Worm (Caenorhabditis elegans) whole organism, young adult: Measurements from ENCODE around the gene saeg-1.
"Not testable (repeated sequence)": the region's sequence is repeated elsewhere in the genome, so short reads cannot be mapped to it uniquely, and the experiment has no call there.

Source experiments
- F10E7.11 ChIP-seq: sonication (generic microtip); optimal IDR thresholded peaks from 2 replicates; lab custom pipeline; 2017; ENCODE audit warnings: mild to moderate bottlenecking, missing genetic modification characterization, moderate library complexity, missing compliant biosample characterization
- F23B12.7 ChIP-seq: sonication (generic microtip); optimal IDR thresholded peaks from 2 replicates; lab custom pipeline; 2017; ENCODE audit warnings: missing genetic modification characterization, mild to moderate bottlenecking, missing compliant biosample characterization, antibody characterized with exemption, moderate library complexity; ENCODE audit not compliant: insufficient read depth
- F33H1.4 ChIP-seq: fragments of 200-800 bp; sonication (Bioruptor generic); IDR thresholded peaks from 2 replicates; pipeline ENCODE4 v1.3.6; 2022; ENCODE audit warnings: missing genetic modification reagents, missing genetic modification characterization, missing compliant biosample characterization
- F37B4.10 ChIP-seq: fragments of 200-800 bp; sonication (Bioruptor generic); IDR thresholded peaks from 2 replicates; pipeline ENCODE4 v1.3.6; 2022; ENCODE audit warnings: missing genetic modification characterization, missing compliant biosample characterization
- F52B5.7 ChIP-seq: sonication (generic microtip); optimal IDR thresholded peaks from 2 replicates; lab custom pipeline; 2016; ENCODE audit warnings: mild to moderate bottlenecking, missing genetic modification characterization, missing compliant biosample characterization
- F57A8.1 ChIP-seq: fragments of 200-800 bp; sonication (Bioruptor generic); optimal IDR thresholded peaks from 2 replicates; lab custom pipeline; 2018; ENCODE audit warnings: mild to moderate bottlenecking, missing genetic modification characterization, moderate library complexity, missing compliant biosample characterization
- K12H6.12 ChIP-seq: fragments of 200-800 bp; sonication (Bioruptor generic); optimal IDR thresholded peaks from 2 replicates; lab custom pipeline; 2018; ENCODE audit warnings: mild to moderate bottlenecking, missing genetic modification characterization, missing compliant biosample characterization
- T26A5.8 ChIP-seq: sonication (generic microtip); optimal IDR thresholded peaks from 2 replicates; lab custom pipeline; 2016; ENCODE audit warnings: missing genetic modification characterization, missing compliant biosample characterization
- Y53G8AR.9 ChIP-seq: fragments of 200-800 bp; sonication (Bioruptor generic); conservative IDR thresholded peaks from 2 replicates; pipeline ENCODE4 v1.3.6; 2022; ENCODE audit warnings: missing genetic modification reagents, missing genetic modification characterization, missing compliant biosample characterization
- Y56A3A.18 ChIP-seq: fragments of 200-800 bp; sonication (Bioruptor generic); IDR thresholded peaks from 2 replicates; pipeline ENCODE4 v1.3.6; 2022; ENCODE audit warnings: missing genetic modification reagents, missing genetic modification characterization, missing compliant biosample characterization
- Y67H2A.10 ChIP-seq: fragments of 200-800 bp; sonication (Bioruptor generic); conservative IDR thresholded peaks from 2 replicates; pipeline ENCODE4 v1.3.6; 2022; ENCODE audit warnings: missing genetic modification reagents, missing genetic modification characterization, missing compliant biosample characterization
- Y95B8A.8 ChIP-seq: fragments of 200-800 bp; sonication (Bioruptor generic); IDR thresholded peaks from 2 replicates; pipeline ENCODE4 v1.3.6; 2022; ENCODE audit warnings: missing genetic modification reagents, missing genetic modification characterization, missing compliant biosample characterization
- attf-5 ChIP-seq: fragments of 200-800 bp; sonication (Bioruptor generic); optimal IDR thresholded peaks from 2 replicates; lab custom pipeline; 2018; ENCODE audit warnings: mild to moderate bottlenecking, missing genetic modification characterization, missing compliant biosample characterization
- bed-2 ChIP-seq: fragments of 200-800 bp; sonication (Bioruptor generic); IDR thresholded peaks from 2 replicates; pipeline ENCODE4 v1.3.6; 2022; ENCODE audit warnings: missing genetic modification reagents, missing genetic modification characterization, missing compliant biosample characterization
- cebp-1 ChIP-seq, 2 experiments: fragments of 200-800 bp in 1 of 2; sonication (Bioruptor generic) in 1 of 2; sonication (generic microtip) in 1 of 2; IDR thresholded peaks in 1 of 2; optimal IDR thresholded peaks in 1 of 2; 2 replicates each; pipeline versions ENCODE4 v1.3.6 to Lab custom; 2017 to 2022; ENCODE audit warnings: missing compliant biosample characterization in 2 of 2, missing genetic modification characterization in 2 of 2, mild to moderate bottlenecking in 1 of 2, missing genetic modification reagents in 1 of 2, moderate library complexity in 1 of 2
- cebp-2 ChIP-seq: fragments of 200-800 bp; sonication (Bioruptor generic); IDR thresholded peaks from 2 replicates; pipeline ENCODE4 v1.3.6; 2022; ENCODE audit warnings: missing genetic modification characterization, missing compliant biosample characterization
- ceh-27 ChIP-seq: fragments of 200-800 bp; sonication (Bioruptor generic); optimal IDR thresholded peaks from 2 replicates; lab custom pipeline; 2018; ENCODE audit warnings: mild to moderate bottlenecking, missing genetic modification characterization, moderate library complexity, missing compliant biosample characterization
- ceh-58 ChIP-seq: fragments of 200-800 bp; sonication (Bioruptor generic); IDR thresholded peaks from 2 replicates; pipeline ENCODE4 v1.3.6; 2022; ENCODE audit warnings: missing genetic modification characterization, missing compliant biosample characterization
- ceh-91 ChIP-seq: fragments of 200-800 bp; sonication (Bioruptor generic); IDR thresholded peaks from 2 replicates; pipeline ENCODE4 v1.3.6; 2022; ENCODE audit warnings: missing genetic modification reagents, missing genetic modification characterization, missing compliant biosample characterization
- dox-1 ChIP-seq: fragments of 200-800 bp; sonication (Bioruptor generic); IDR thresholded peaks from 2 replicates; pipeline ENCODE4 v1.3.6; 2022; ENCODE audit warnings: missing genetic modification reagents, missing genetic modification characterization, missing compliant biosample characterization
- egl-18 ChIP-seq: fragments of 200-800 bp; sonication (Bioruptor generic); IDR thresholded peaks from 2 replicates; pipeline ENCODE4 v1.3.6; 2022; ENCODE audit warnings: missing genetic modification reagents, missing genetic modification characterization, missing compliant biosample characterization
- lin-26 ChIP-seq: fragments of 200-800 bp; sonication (Bioruptor generic); IDR thresholded peaks from 2 replicates; pipeline ENCODE4 v1.3.6; 2022; ENCODE audit warnings: missing genetic modification reagents, missing genetic modification characterization, missing compliant biosample characterization
- lsy-27 ChIP-seq: sonication (generic microtip); optimal IDR thresholded peaks from 2 replicates; lab custom pipeline; 2017; ENCODE audit warnings: missing genetic modification characterization, mild to moderate bottlenecking, missing compliant biosample characterization, antibody characterized with exemption, missing genotype, borderline replicate concordance; ENCODE audit not compliant: insufficient read depth
- madf-6 ChIP-seq: fragments of 200-800 bp; sonication (Bioruptor generic); IDR thresholded peaks from 2 replicates; pipeline ENCODE4 v1.3.6; 2022; ENCODE audit warnings: missing genetic modification reagents, missing genetic modification characterization, missing compliant biosample characterization
- madf-8 ChIP-seq: fragments of 200-800 bp; sonication (Bioruptor generic); conservative IDR thresholded peaks from 2 replicates; pipeline ENCODE4 v1.3.6; 2022; ENCODE audit warnings: missing genetic modification reagents, missing genetic modification characterization, missing compliant biosample characterization
- mcd-1 ChIP-seq: fragments of 200-800 bp; sonication (Bioruptor generic); IDR thresholded peaks from 2 replicates; pipeline ENCODE4 v1.3.6; 2022; ENCODE audit warnings: missing genetic modification reagents, missing genetic modification characterization, missing compliant biosample characterization
- mes-4 ChIP-seq: sonication (generic microtip); optimal IDR thresholded peaks from 2 replicates; lab custom pipeline; 2016; ENCODE audit warnings: missing genotype, missing genetic modification characterization, missing compliant biosample characterization
- nfya-2 ChIP-seq: fragments of 200-800 bp; sonication (Bioruptor generic); IDR thresholded peaks from 2 replicates; pipeline ENCODE4 v1.3.6; 2022; ENCODE audit warnings: missing genetic modification reagents, missing genetic modification characterization, missing compliant biosample characterization
- nhr-120 ChIP-seq: fragments of 200-800 bp; sonication (Bioruptor generic); IDR thresholded peaks from 2 replicates; pipeline ENCODE4 v1.3.6; 2022; ENCODE audit warnings: missing genetic modification characterization, missing compliant biosample characterization
- nhr-80 ChIP-seq: sonication (generic microtip); optimal IDR thresholded peaks from 2 replicates; lab custom pipeline; 2016; ENCODE audit warnings: missing genetic modification characterization, missing compliant biosample characterization
- pbrm-1 ChIP-seq: fragments of 200-800 bp; sonication (Bioruptor generic); IDR thresholded peaks from 2 replicates; pipeline ENCODE4 v1.3.6; 2022; ENCODE audit warnings: missing genetic modification reagents, missing genetic modification characterization, missing compliant biosample characterization
- sea-2 ChIP-seq: fragments of 200-800 bp; sonication (Bioruptor generic); IDR thresholded peaks from 2 replicates; pipeline ENCODE4 v1.3.6; 2022; ENCODE audit warnings: missing genetic modification characterization, missing compliant biosample characterization
- zfh-2 ChIP-seq: fragments of 200-800 bp; sonication (Bioruptor generic); conservative IDR thresholded peaks from 2 replicates; pipeline ENCODE4 v1.3.6; 2022; ENCODE audit warnings: missing genetic modification reagents, missing genetic modification characterization, missing compliant biosample characterization
- ztf-25 ChIP-seq: fragments of 200-800 bp; sonication (Bioruptor generic); IDR thresholded peaks from 2 replicates; pipeline ENCODE4 v1.3.6; 2022; ENCODE audit warnings: missing genetic modification reagents, missing genetic modification characterization, missing compliant biosample characterization

The saeg-1 gene

DNA sequence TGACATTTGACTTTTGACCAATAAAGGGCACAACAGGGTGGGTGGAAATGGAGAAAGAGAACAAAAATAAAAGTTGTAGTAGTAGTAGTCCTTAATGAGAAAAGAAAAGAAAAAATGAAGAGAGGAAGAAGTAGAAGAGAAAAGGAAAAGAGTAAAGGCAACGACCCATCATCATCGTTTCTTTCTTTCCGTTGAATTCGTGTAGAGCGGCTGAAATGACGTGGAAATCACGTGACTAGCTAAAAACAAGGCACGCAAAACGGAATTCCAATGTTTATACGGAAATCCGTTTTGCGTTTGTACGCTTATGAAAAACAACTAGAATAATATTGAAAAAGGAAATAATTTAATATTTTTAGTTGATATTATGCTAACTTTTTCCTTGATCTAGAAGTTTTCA, 2.1 kb upstream of the saeg-1 start (continued):
- TF ChIP-seq ceh-91 (GFP tag; lab: Robert Waterston, UW) (no peak), madf-8 (GFP tag; lab: Robert Waterston, UW) (no peak), mes-4 (no peak), mcd-1 (GFP tag; lab: Robert Waterston, UW) (no peak; the same call in 1 of the 2 replicates), lsy-27 (tag; lab: Kevin White, UChicago) (no peak), Y95B8A.8 (GFP tag; lab: Robert Waterston, UW) (no peak)

DNA sequence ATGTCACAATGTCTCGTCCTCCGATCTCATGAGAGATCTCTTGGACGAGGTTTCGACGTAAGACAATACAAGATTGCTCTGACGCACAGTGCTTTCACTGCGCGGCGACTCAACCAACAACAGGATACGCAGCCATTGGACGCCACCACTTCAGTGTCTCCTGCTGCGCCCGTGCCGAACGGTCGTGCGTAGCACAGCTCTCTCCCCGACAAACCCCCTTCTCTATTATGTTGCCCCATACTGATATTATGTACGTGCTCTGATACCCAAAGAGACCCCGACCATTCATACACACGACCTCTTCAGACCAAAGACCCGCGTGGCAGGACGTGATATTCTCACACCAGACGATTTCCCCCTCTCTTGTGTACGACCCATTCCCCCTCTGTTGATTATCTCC, 841 bp upstream of the saeg-1 start:
- TF ChIP-seq ztf-25 (0 out of 2 replicates have a peak, but pooled peaks have one; percentile 64), mcd-1 (GFP tag; lab: Robert Waterston, UW) (0 out of 2 replicates have a peak, but pooled peaks have one; percentile 7), cebp-2 (GFP tag; lab: Robert Waterston, UW) (peak; percentile 59; the same call in 1 of the 2 replicates), ceh-91 (GFP tag; lab: Robert Waterston, UW) (peak; percentile 19; the same call in 1 of the 2 replicates), Y56A3A.18 (GFP tag; lab: Robert Waterston, UW) (peak; percentile 35; the same call in 1 of the 2 replicates), madf-6 (GFP tag; lab: Robert Waterston, UW) (peak; percentile 30; the same call in 1 of the 2 replicates), nfya-2 (GFP tag; lab: Robert Waterston, UW) (0 out of 2 replicates have a peak, but pooled peaks have one; percentile 75), pbrm-1 (GFP tag; lab: Robert Waterston, UW) (peak; percentile 41; the same call in 1 of the 2 replicates), F37B4.10 (GFP tag; lab: Robert Waterston, UW) (0 out of 2 replicates have a peak, but pooled peaks have one; percentile 16), dox-1 (peak; percentile 74; the same call in 1 of the 2 replicates), lin-26 (peak; percentile 73), sea-2 (0 out of 2 replicates have a peak, but pooled peaks have one; percentile 63), F52B5.7 (peak; percentile 41), cebp-1 (GFP tag; IDR thresholded peaks at IDR 0.05; lab: Robert Waterston, UW) (peak; percentile 38; the same call in 1 of the 2 replicates), egl-18 (0 out of 2 replicates have a peak, but pooled peaks have one; percentile 49), Y95B8A.8 (GFP tag; lab: Robert Waterston, UW) (peak; percentile 72; the same call in 1 of the 2 replicates), bed-2 (peak; percentile 68; the same call in 1 of the 2 replicates), zfh-2 (peak; percentile 60)
- TF ChIP-seq cebp-1 (tag; optimal IDR thresholded peaks at IDR 0.05; lab: Kevin White, UChicago): not testable (repeated sequence)
- TF ChIP-seq, all 124 proteins: peak for 18; not testable (repeated sequence) for 106

DNA sequence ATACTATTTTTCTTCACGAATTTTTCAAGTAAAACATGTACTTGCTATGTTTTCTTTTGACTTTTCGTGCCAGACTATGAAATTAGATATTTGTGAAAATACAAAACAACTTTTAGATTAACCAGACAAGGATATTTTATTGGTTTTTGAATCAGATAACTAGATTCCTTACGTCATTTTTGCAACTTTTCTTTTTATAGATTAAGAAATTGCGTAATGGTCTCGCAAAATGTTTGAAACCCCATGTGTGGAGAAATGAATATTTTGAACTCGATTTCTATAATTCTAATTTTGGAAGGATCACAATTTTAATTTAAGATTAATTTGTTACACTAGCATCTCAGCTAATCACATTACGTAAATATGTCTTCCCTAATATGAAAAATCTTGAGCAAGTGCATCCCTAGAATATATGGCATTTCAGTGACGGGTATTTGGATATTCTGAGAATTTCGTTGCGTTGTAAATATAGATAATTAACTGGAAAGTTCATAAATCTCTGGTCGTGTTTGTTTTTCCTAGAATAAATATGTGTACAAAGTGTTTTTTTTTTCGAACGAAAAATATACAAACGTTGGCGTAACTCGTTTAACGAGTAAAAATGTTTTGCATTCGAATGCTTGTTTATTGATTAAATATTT, 2.9 kb downstream of the saeg-1 start:
- TF ChIP-seq nhr-120 (no peak), T26A5.8 (no peak)

DNA sequence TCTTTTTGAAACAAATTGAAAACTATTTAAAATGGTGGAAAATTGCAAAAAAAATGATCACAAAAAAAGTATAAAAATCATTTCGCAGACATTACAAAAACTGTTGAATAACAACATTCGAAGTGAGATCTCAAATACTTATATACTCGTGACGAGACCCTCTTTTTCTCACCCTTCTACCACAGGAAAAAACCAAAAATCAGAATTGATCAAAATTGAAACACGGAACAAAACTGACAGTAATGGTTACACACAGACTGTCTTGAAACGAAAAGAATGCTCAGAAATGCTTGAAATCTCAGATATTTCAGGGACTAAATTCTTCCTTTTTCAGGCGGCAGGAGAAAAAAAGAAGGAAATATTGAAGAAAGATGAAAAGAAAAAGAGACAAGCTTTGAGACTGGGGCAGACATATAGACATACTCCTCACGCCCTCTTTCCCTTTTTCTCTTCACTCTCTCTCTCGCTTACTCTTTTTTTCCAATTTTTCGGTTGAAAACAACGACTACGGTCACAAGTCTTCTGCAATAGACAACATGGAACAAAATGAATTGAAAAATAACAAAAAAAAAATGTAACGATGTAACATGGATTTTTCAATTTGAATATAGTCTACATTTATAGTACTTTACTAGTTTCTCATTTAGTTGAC, 3.8 kb downstream of the saeg-1 start:
- peak; percentile 40 for TF ChIP-seq K12H6.12
- TF ChIP-seq Y53G8AR.9: no peak
- TF ChIP-seq attf-5: peak; percentile 18
- TF ChIP-seq Y67H2A.10 (GFP tag; lab: Robert Waterston, UW): no peak
- no peak for TF ChIP-seq F10E7.11 (tag; lab: Kevin White, UChicago)
- peak; percentile 30 for TF ChIP-seq ceh-27 (GFP tag; lab: Kevin White, UChicago)
- peak; percentile 10 for TF ChIP-seq nhr-80 (tag; lab: Kevin White, UChicago)
- TF ChIP-seq F57A8.1 (GFP tag; lab: Kevin White, UChicago): no peak
- TF ChIP-seq mes-4: no peak
- no peak for TF ChIP-seq F23B12.7
- no peak for TF ChIP-seq cebp-1 (GFP tag; IDR thresholded peaks at IDR 0.05; lab: Robert Waterston, UW)
- peak; percentile 27 for TF ChIP-seq cebp-1 (tag; optimal IDR thresholded peaks at IDR 0.05; lab: Kevin White, UChicago)
- TF ChIP-seq ceh-58 (GFP tag; lab: Robert Waterston, UW): no peak
- TF ChIP-seq F33H1.4: no peak
